Worm (Caenorhabditis elegans) whole organism, young adult: ENCODE results near the gene orc-2.

Source experiments
- F23B12.7 ChIP-seq: sonication (generic microtip); optimal IDR thresholded peaks from 2 replicates; lab custom pipeline; 2017; ENCODE audit warnings: missing genetic modification characterization, mild to moderate bottlenecking, missing compliant biosample characterization, antibody characterized with exemption, moderate library complexity; ENCODE audit not compliant: insufficient read depth
- F37B4.10 ChIP-seq: fragments of 200-800 bp; sonication (Bioruptor generic); IDR thresholded peaks from 2 replicates; pipeline ENCODE4 v1.3.6; 2022; ENCODE audit warnings: missing genetic modification characterization, missing compliant biosample characterization
- F52B5.7 ChIP-seq: sonication (generic microtip); optimal IDR thresholded peaks from 2 replicates; lab custom pipeline; 2016; ENCODE audit warnings: mild to moderate bottlenecking, missing genetic modification characterization, missing compliant biosample characterization
- F55B11.4 ChIP-seq: sonication (generic microtip); optimal IDR thresholded peaks from 2 replicates; lab custom pipeline; 2016; ENCODE audit warnings: missing compliant biosample characterization, missing genetic modification characterization, borderline replicate concordance; ENCODE audit not compliant: insufficient read depth
- T07F8.4 ChIP-seq: sonication (generic microtip); optimal IDR thresholded peaks from 2 replicates; lab custom pipeline; 2016; ENCODE audit warnings: mild to moderate bottlenecking, missing genetic modification characterization, moderate library complexity, missing compliant biosample characterization
- T26A5.8 ChIP-seq: sonication (generic microtip); optimal IDR thresholded peaks from 2 replicates; lab custom pipeline; 2016; ENCODE audit warnings: missing genetic modification characterization, missing compliant biosample characterization
- Y53G8AR.9 ChIP-seq: fragments of 200-800 bp; sonication (Bioruptor generic); conservative IDR thresholded peaks from 2 replicates; pipeline ENCODE4 v1.3.6; 2022; ENCODE audit warnings: missing genetic modification reagents, missing genetic modification characterization, missing compliant biosample characterization
- Y56A3A.18 ChIP-seq: fragments of 200-800 bp; sonication (Bioruptor generic); IDR thresholded peaks from 2 replicates; pipeline ENCODE4 v1.3.6; 2022; ENCODE audit warnings: missing genetic modification reagents, missing genetic modification characterization, missing compliant biosample characterization
- Y67H2A.10 ChIP-seq: fragments of 200-800 bp; sonication (Bioruptor generic); conservative IDR thresholded peaks from 2 replicates; pipeline ENCODE4 v1.3.6; 2022; ENCODE audit warnings: missing genetic modification reagents, missing genetic modification characterization, missing compliant biosample characterization
- Y79H2A.3 ChIP-seq: fragments of 200-800 bp; sonication (Bioruptor generic); conservative IDR thresholded peaks from 2 replicates; pipeline ENCODE4 v1.3.6; 2022; ENCODE audit warnings: missing genetic modification reagents, missing genetic modification characterization, missing compliant biosample characterization
- ZK185.1 ChIP-seq: sonication (generic microtip); optimal IDR thresholded peaks from 2 replicates; lab custom pipeline; 2016; ENCODE audit warnings: mild to moderate bottlenecking, missing genetic modification characterization, missing compliant biosample characterization; ENCODE audit not compliant: poor library complexity, severe bottlenecking
- akir-1 ChIP-seq: fragments of 200-800 bp; sonication (Bioruptor generic); optimal IDR thresholded peaks from 2 replicates; lab custom pipeline; 2018; ENCODE audit warnings: mild to moderate bottlenecking, missing genetic modification characterization, moderate library complexity, missing compliant biosample characterization
- ama-1 ChIP-seq, 3 experiments: fragments of 150-350 bp in 1 of 3; sonication (generic microtip) in 2 of 3; optimal IDR thresholded peaks; 2 replicates each; lab custom pipeline; 2014 to 2018; ENCODE audit warnings: missing biosample characterization in 2 of 3, missing genetic modification characterization in 2 of 3, missing genetic modification reagents in 2 of 3
- aptf-3 ChIP-seq: fragments of 200-800 bp; sonication (Bioruptor generic); IDR thresholded peaks from 2 replicates; pipeline ENCODE4 v1.3.6; 2022; ENCODE audit warnings: missing genetic modification characterization, missing compliant biosample characterization
- attf-3 ChIP-seq: fragments of 200-800 bp; sonication (Bioruptor generic); conservative IDR thresholded peaks from 2 replicates; pipeline ENCODE4 v1.3.6; 2022; ENCODE audit warnings: missing genetic modification reagents, missing genetic modification characterization, missing compliant biosample characterization
- attf-5 ChIP-seq: fragments of 200-800 bp; sonication (Bioruptor generic); optimal IDR thresholded peaks from 2 replicates; lab custom pipeline; 2018; ENCODE audit warnings: mild to moderate bottlenecking, missing genetic modification characterization, missing compliant biosample characterization
- attf-6 ChIP-seq: fragments of 200-800 bp; sonication (Bioruptor generic); IDR thresholded peaks from 2 replicates; pipeline ENCODE4 v1.3.6; 2022; ENCODE audit warnings: missing genetic modification reagents, missing genetic modification characterization, missing compliant biosample characterization
- ccch-3 ChIP-seq: fragments of 200-800 bp; sonication (Bioruptor generic); optimal IDR thresholded peaks from 2 replicates; lab custom pipeline; 2018; ENCODE audit warnings: mild to moderate bottlenecking, missing genetic modification characterization, missing compliant biosample characterization
- ceh-100 ChIP-seq: fragments of 200-800 bp; sonication (Bioruptor generic); IDR thresholded peaks from 2 replicates; pipeline ENCODE4 v1.3.6; 2022; ENCODE audit warnings: missing genetic modification reagents, missing genetic modification characterization, missing compliant biosample characterization
- ceh-40 ChIP-seq: fragments of 200-800 bp; sonication (Bioruptor generic); IDR thresholded peaks from 2 replicates; pipeline ENCODE4 v1.3.6; 2022; ENCODE audit warnings: missing genetic modification characterization, missing compliant biosample characterization
- ceh-91 ChIP-seq: fragments of 200-800 bp; sonication (Bioruptor generic); IDR thresholded peaks from 2 replicates; pipeline ENCODE4 v1.3.6; 2022; ENCODE audit warnings: missing genetic modification reagents, missing genetic modification characterization, missing compliant biosample characterization
- chd-7 ChIP-seq: sonication (generic microtip); optimal IDR thresholded peaks from 2 replicates; lab custom pipeline; 2016; ENCODE audit warnings: mild to moderate bottlenecking, missing genetic modification characterization, moderate library complexity, missing compliant biosample characterization
- dox-1 ChIP-seq: fragments of 200-800 bp; sonication (Bioruptor generic); IDR thresholded peaks from 2 replicates; pipeline ENCODE4 v1.3.6; 2022; ENCODE audit warnings: missing genetic modification reagents, missing genetic modification characterization, missing compliant biosample characterization
- egl-44 ChIP-seq: fragments of 200-800 bp; sonication (Bioruptor generic); IDR thresholded peaks from 2 replicates; pipeline ENCODE4 v1.3.6; 2022; ENCODE audit warnings: missing genetic modification reagents, missing genetic modification characterization, missing compliant biosample characterization
- fkh-3 ChIP-seq: sonication (generic microtip); optimal IDR thresholded peaks from 2 replicates; lab custom pipeline; 2016; ENCODE audit warnings: mild to moderate bottlenecking, missing genetic modification characterization, missing compliant biosample characterization
- hlh-12 ChIP-seq: sonication (generic microtip); optimal IDR thresholded peaks from 2 replicates; lab custom pipeline; 2016; ENCODE audit warnings: missing genetic modification characterization, missing compliant biosample characterization
- hmg-1.2 ChIP-seq: fragments of 200-800 bp; sonication (Bioruptor generic); IDR thresholded peaks from 2 replicates; pipeline ENCODE4 v1.3.6; 2022; ENCODE audit warnings: missing genetic modification reagents, missing genetic modification characterization, missing compliant biosample characterization
- hmg-20 ChIP-seq: fragments of 200-800 bp; sonication (Bioruptor generic); IDR thresholded peaks from 2 replicates; pipeline ENCODE4 v1.3.6; 2022; ENCODE audit warnings: missing genetic modification reagents, missing genetic modification characterization, missing compliant biosample characterization
- lin-26 ChIP-seq: fragments of 200-800 bp; sonication (Bioruptor generic); IDR thresholded peaks from 2 replicates; pipeline ENCODE4 v1.3.6; 2022; ENCODE audit warnings: missing genetic modification reagents, missing genetic modification characterization, missing compliant biosample characterization
- lin-40 ChIP-seq: sonication (generic microtip); optimal IDR thresholded peaks from 2 replicates; lab custom pipeline; 2016; ENCODE audit warnings: missing genetic modification characterization, mild to moderate bottlenecking, missing compliant biosample characterization, missing genotype, missing genetic modification reagents
- mcd-1 ChIP-seq: fragments of 200-800 bp; sonication (Bioruptor generic); IDR thresholded peaks from 2 replicates; pipeline ENCODE4 v1.3.6; 2022; ENCODE audit warnings: missing genetic modification reagents, missing genetic modification characterization, missing compliant biosample characterization
- mel-28 ChIP-seq: sonication (generic microtip); optimal IDR thresholded peaks from 2 replicates; lab custom pipeline; 2016; ENCODE audit warnings: borderline replicate concordance, mild to moderate bottlenecking, missing genetic modification characterization, missing compliant biosample characterization
- nfya-1 ChIP-seq: sonication (generic microtip); optimal IDR thresholded peaks from 2 replicates; lab custom pipeline; 2017; ENCODE audit warnings: antibody characterized with exemption, missing compliant biosample characterization, missing genetic modification characterization, borderline replicate concordance; ENCODE audit not compliant: insufficient read depth
- nfyb-1 ChIP-seq: fragments of 200-800 bp; sonication (Bioruptor generic); IDR thresholded peaks from 2 replicates; pipeline ENCODE4 v1.3.6; 2022; ENCODE audit warnings: missing genetic modification reagents, missing genetic modification characterization, missing compliant biosample characterization
- nhr-120 ChIP-seq: fragments of 200-800 bp; sonication (Bioruptor generic); IDR thresholded peaks from 2 replicates; pipeline ENCODE4 v1.3.6; 2022; ENCODE audit warnings: missing genetic modification characterization, missing compliant biosample characterization
- nhr-90 ChIP-seq: sonication (generic microtip); optimal IDR thresholded peaks from 2 replicates; lab custom pipeline; 2016; ENCODE audit warnings: missing genotype, mild to moderate bottlenecking, missing genetic modification characterization, missing compliant biosample characterization
- pha-4 ChIP-seq: fragments of 150-350 bp; sonication (generic microtip); optimal IDR thresholded peaks from 2 replicates; lab custom pipeline; 2014; ENCODE audit warnings: missing biosample characterization, missing genetic modification reagents, missing genetic modification characterization
- rcor-1 ChIP-seq: fragments of 200-800 bp; sonication (Bioruptor generic); IDR thresholded peaks from 2 replicates; pipeline ENCODE4 v1.3.6; 2022; ENCODE audit warnings: missing genetic modification reagents, missing genetic modification characterization, missing compliant biosample characterization
- sea-2 ChIP-seq: fragments of 200-800 bp; sonication (Bioruptor generic); IDR thresholded peaks from 2 replicates; pipeline ENCODE4 v1.3.6; 2022; ENCODE audit warnings: missing genetic modification characterization, missing compliant biosample characterization
- snpc-1.1 ChIP-seq: sonication (generic microtip); optimal IDR thresholded peaks from 2 replicates; lab custom pipeline; 2017; ENCODE audit warnings: missing genetic modification characterization, mild to moderate bottlenecking, missing compliant biosample characterization, antibody characterized with exemption, moderate library complexity, missing genotype, missing genetic modification reagents; ENCODE audit not compliant: insufficient read depth
- snpc-1.3 ChIP-seq: sonication (generic microtip); optimal IDR thresholded peaks from 2 replicates; lab custom pipeline; 2017; ENCODE audit warnings: missing genetic modification characterization, mild to moderate bottlenecking, missing compliant biosample characterization, antibody characterized with exemption, moderate library complexity, missing genotype, missing genetic modification reagents; ENCODE audit not compliant: insufficient read depth
- snpc-4 ChIP-seq, 5 experiments: fragments of 150-350 bp in 1 of 5; sonication (generic microtip) in 4 of 5; optimal IDR thresholded peaks; 2 replicates each; lab custom pipeline; 2014 to 2018; ENCODE audit warnings: missing genetic modification characterization in 5 of 5, missing biosample characterization in 3 of 5, antibody characterized with exemption in 2 of 5, mild to moderate bottlenecking in 2 of 5, missing compliant biosample characterization in 2 of 5, missing genotype in 2 of 5, moderate library complexity in 2 of 5, missing genetic modification reagents in 1 of 5
- sptf-2 ChIP-seq: fragments of 200-800 bp; sonication (Bioruptor generic); optimal IDR thresholded peaks from 2 replicates; lab custom pipeline; 2018; ENCODE audit warnings: mild to moderate bottlenecking, missing genetic modification characterization, missing compliant biosample characterization
- ztf-3 ChIP-seq: fragments of 200-800 bp; sonication (Bioruptor generic); optimal IDR thresholded peaks from 2 replicates; lab custom pipeline; 2018; ENCODE audit warnings: mild to moderate bottlenecking, missing genetic modification characterization, missing compliant biosample characterization
- ztf-6 ChIP-seq: fragments of 200-800 bp; sonication (Bioruptor generic); IDR thresholded peaks from 2 replicates; pipeline ENCODE4 v1.3.6; 2022; ENCODE audit warnings: missing genetic modification reagents, missing genetic modification characterization, missing compliant biosample characterization

orc-2 gene

DNA sequence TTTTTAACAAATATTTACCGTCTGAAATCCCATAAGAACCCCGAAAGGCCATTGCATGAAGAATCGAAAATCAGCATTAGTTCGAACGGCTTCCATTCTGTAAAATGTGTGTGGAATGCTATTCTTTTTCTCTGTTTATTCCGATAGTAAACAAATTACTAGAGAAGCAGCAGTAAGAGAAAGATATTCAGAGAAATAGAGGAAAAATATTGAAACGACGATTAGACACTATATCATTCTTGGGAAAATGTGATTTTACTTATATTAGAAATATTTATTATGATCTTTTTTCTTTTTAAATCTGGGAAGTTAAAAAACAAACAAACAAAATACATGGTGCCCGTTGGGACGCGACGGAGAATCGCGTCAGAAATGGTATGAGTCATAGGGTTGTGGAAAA, 30.2 kb upstream of the orc-2 start, which contains the start of gene M106.8:
TSS of gene M106.8 (minus strand) at position 101 of the 400 bp plus-strand sequence.
- TF ChIP-seq ceh-91 (GFP tag; lab: Robert Waterston, UW) (no peak), attf-6 (GFP tag; lab: Robert Waterston, UW) (no peak), akir-1 (GFP tag; lab: Kevin White, UChicago) (no peak), hlh-12 (tag; lab: Kevin White, UChicago) (no peak), attf-5 (GFP tag; lab: Kevin White, UChicago) (no peak), lin-26 (GFP tag; lab: Robert Waterston, UW) (no peak), ccch-3 (no peak), dox-1 (GFP tag; lab: Robert Waterston, UW) (no peak), pha-4 (tag; lab: Kevin White, UChicago) (no peak), T07F8.4 (no peak), sptf-2 (no peak), ceh-40 (GFP tag; lab: Robert Waterston, UW) (no peak), attf-3 (no peak), Y53G8AR.9 (GFP tag; lab: Robert Waterston, UW) (no peak), T26A5.8 (no peak)

DNA sequence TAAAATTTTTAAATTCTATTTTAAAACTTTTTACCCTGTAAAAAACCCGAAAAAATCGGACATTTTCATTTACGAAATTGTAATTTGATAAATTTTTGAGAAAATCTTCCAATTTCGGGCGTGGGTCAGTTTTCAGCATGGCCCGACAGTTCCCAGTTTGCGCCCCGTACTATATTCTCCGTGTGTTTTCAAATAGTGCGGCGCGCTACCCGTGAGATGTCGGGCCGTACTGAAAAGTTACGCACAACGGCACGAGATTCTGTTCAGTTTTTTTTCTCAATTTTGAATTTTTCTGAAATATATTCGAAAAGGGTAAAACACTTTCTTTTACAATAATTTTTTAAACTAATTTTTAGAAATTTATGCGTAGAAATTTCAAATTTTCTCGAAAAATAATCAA, 26.7 kb upstream of the orc-2 start:
- TF ChIP-seq nfyb-1 (no peak), chd-7 (no peak), snpc-1.3 (tag; lab: Kevin White, UChicago) (no peak), attf-6 (GFP tag; lab: Robert Waterston, UW) (no peak), Y79H2A.3 (GFP tag; lab: Robert Waterston, UW) (no peak), egl-44 (GFP tag; lab: Robert Waterston, UW) (no peak), F52B5.7 (tag; lab: Kevin White, UChicago) (no peak), fkh-3 (tag; lab: Kevin White, UChicago) (no peak), Y56A3A.18 (GFP tag; lab: Robert Waterston, UW) (no peak), rcor-1 (no peak), nfya-1 (tag; lab: Kevin White, UChicago) (no peak), sptf-2 (no peak), snpc-4 (GFP tag; optimal IDR thresholded peaks at IDR 0.05; lab: Kevin White, UChicago) (peak; percentile 15), snpc-4 (tag; optimal IDR thresholded peaks at IDR 0.05; lab: Kevin White, UChicago) (peak in 3 of 4 experiments; percentile 17 to 82 (median 72)), attf-5 (GFP tag; lab: Kevin White, UChicago) (no peak), mcd-1 (no peak), sea-2 (GFP tag; lab: Robert Waterston, UW) (no peak), ztf-6 (GFP tag; lab: Robert Waterston, UW) (no peak), ztf-3 (no peak), hmg-1.2 (GFP tag; lab: Robert Waterston, UW) (peak; percentile 52), mel-28 (no peak), snpc-1.1 (tag; lab: Kevin White, UChicago) (peak; percentile 48), F23B12.7 (tag; lab: Kevin White, UChicago) (no peak), nhr-90 (no peak), F37B4.10 (GFP tag; lab: Robert Waterston, UW) (no peak)

ce11 chrII:10849903-10850302, 23.8 kb upstream of the orc-2 start, which contains the start of gene M106.2:
TSS of gene M106.2 (minus strand) at chrII:10850003.
- no peak for TF ChIP-seq ceh-100
- TF ChIP-seq T26A5.8, result no peak
- no peak for TF ChIP-seq hmg-20 (GFP tag; lab: Robert Waterston, UW)
- TF ChIP-seq ztf-6 (GFP tag; lab: Robert Waterston, UW), result no peak
- TF ChIP-seq ceh-40 (GFP tag; lab: Robert Waterston, UW), result no peak
- no peak for TF ChIP-seq Y67H2A.10 (GFP tag; lab: Robert Waterston, UW)
- no peak for TF ChIP-seq chd-7
- no peak for TF ChIP-seq Y56A3A.18 (GFP tag; lab: Robert Waterston, UW)
- TF ChIP-seq ama-1 (optimal IDR thresholded peaks at IDR 0.05; lab: Kevin White, UChicago), result no peak
- no peak for TF ChIP-seq ama-1 (GFP tag; optimal IDR thresholded peaks at IDR 0.05; lab: Kevin White, UChicago)
- no peak for TF ChIP-seq nhr-120 (GFP tag; lab: Robert Waterston, UW)
- TF ChIP-seq aptf-3 (GFP tag; lab: Robert Waterston, UW), result no peak
- TF ChIP-seq lin-40 (tag; lab: Kevin White, UChicago), result no peak
- no peak for TF ChIP-seq sea-2 (GFP tag; lab: Robert Waterston, UW)
- no peak for TF ChIP-seq ZK185.1 (tag; lab: Kevin White, UChicago)
- TF ChIP-seq F55B11.4 (tag; lab: Kevin White, UChicago), result no peak
